Fruit fly (Drosophila melanogaster) whole organism, pupa: Measurements from ENCODE around the gene RpS4.

Experiments used
- CG10348 ChIP-seq: fragments of 200-800 bp; sonication (Bioruptor generic); IDR thresholded peaks from 2 replicates; pipeline ENCODE4 v1.3.6; 2022; ENCODE audit warnings: missing biosample characterization, missing genetic modification characterization
- CG17806 ChIP-seq: fragments of 200-800 bp; sonication (Bioruptor generic); optimal IDR thresholded peaks from 2 replicates; lab custom pipeline; 2018; ENCODE audit warnings: missing biosample characterization, mild to moderate bottlenecking, missing genetic modification characterization, moderate library complexity
- CG34367 ChIP-seq: fragments of 200-800 bp; sonication (Bioruptor generic); optimal IDR thresholded peaks from 2 replicates; lab custom pipeline; 2018; ENCODE audit warnings: missing biosample characterization, mild to moderate bottlenecking, missing genetic modification characterization
- CG4496 ChIP-seq: fragments of 200-800 bp; sonication (Bioruptor generic); IDR thresholded peaks from 3 replicates; pipeline ENCODE4 v1.3.6; 2022; ENCODE audit warnings: missing biosample characterization, missing genetic modification characterization
- CG8159 ChIP-seq: fragments of 200-800 bp; sonication (Bioruptor generic); optimal IDR thresholded peaks from 3 replicates; lab custom pipeline; 2018; ENCODE audit warnings: missing biosample characterization, mild to moderate bottlenecking, missing genetic modification characterization, moderate library complexity
- CG8301 ChIP-seq: fragments of 200-800 bp; sonication (Bioruptor generic); optimal IDR thresholded peaks from 2 replicates; lab custom pipeline; 2018; ENCODE audit warnings: missing biosample characterization, mild to moderate bottlenecking, missing genetic modification characterization
- CG9948 ChIP-seq: fragments of 200-800 bp; sonication (Bioruptor generic); optimal IDR thresholded peaks from 2 replicates; lab custom pipeline; 2018; ENCODE audit warnings: missing biosample characterization, mild to moderate bottlenecking, missing genetic modification characterization, moderate library complexity
- Snoo ChIP-seq: fragments of 200-800 bp; sonication (Bioruptor generic); optimal IDR thresholded peaks from 3 replicates; lab custom pipeline; 2017; ENCODE audit warnings: missing biosample characterization, mild to moderate bottlenecking, missing genetic modification characterization, inconsistent platforms
- gl ChIP-seq: fragments of 200-800 bp; sonication (Bioruptor generic); optimal IDR thresholded peaks from 2 replicates; lab custom pipeline; 2018; ENCODE audit warnings: missing biosample characterization, mild to moderate bottlenecking, missing genetic modification characterization
- rn ChIP-seq: fragments of 200-800 bp; sonication (Bioruptor generic); IDR thresholded peaks from 2 replicates; pipeline ENCODE4 v1.3.6; 2022; ENCODE audit warnings: missing biosample characterization, missing genetic modification characterization

- TF ChIP-seq CG17806 (tag; lab: Kevin White, UChicago) (no peak), CG34367 (tag; lab: Kevin White, UChicago) (no peak), CG8301 (tag; lab: Kevin White, UChicago) (no peak), Snoo (tag; lab: Kevin White, UChicago) (peak; percentile 9), CG8159 (tag; lab: Kevin White, UChicago) (no peak), gl (tag; lab: Kevin White, UChicago) (peak; percentile 70), CG4496 (no peak), CG9948 (no peak), CG10348 (GFP tag; lab: Robert Waterston, UW) (no peak), rn (GFP tag; lab: Robert Waterston, UW) (no peak)
Observed at dm6 chr3L:13044335-13044814, 2.8 kb downstream of the RpS4 start, which contains the start of gene Syx13.
